Fruit fly (Drosophila melanogaster) whole organism: Measurements from ENCODE around the gene CG13110.

Experiments used
- CG8478 ChIP-seq: fragments of >200 bp; optimal IDR thresholded peaks from 2 replicates; lab custom pipeline; 2018; ENCODE audit warnings: inconsistent platforms
- Dll ChIP-seq: fragments of >200 bp; optimal IDR thresholded peaks from 2 replicates; lab custom pipeline; 2017
- EcR ChIP-seq, 2 experiments: fragments of >200 bp; optimal IDR thresholded peaks; 2 replicates each; lab custom pipeline; 2017; ENCODE audit warnings: missing biosample characterization in 2 of 2, missing genetic modification characterization in 2 of 2, missing genetic modification reagents in 2 of 2
- pan ChIP-seq: fragments of >200 bp; optimal IDR thresholded peaks from 2 replicates; lab custom pipeline; 2017
- psq ChIP-seq: fragments of >200 bp; optimal IDR thresholded peaks from 2 replicates; lab custom pipeline; 2017
- usp ChIP-seq: fragments of >200 bp; optimal IDR thresholded peaks from 2 replicates; lab custom pipeline; 2017; ENCODE audit warnings: missing biosample characterization, missing genetic modification characterization, mixed read lengths

DNA sequence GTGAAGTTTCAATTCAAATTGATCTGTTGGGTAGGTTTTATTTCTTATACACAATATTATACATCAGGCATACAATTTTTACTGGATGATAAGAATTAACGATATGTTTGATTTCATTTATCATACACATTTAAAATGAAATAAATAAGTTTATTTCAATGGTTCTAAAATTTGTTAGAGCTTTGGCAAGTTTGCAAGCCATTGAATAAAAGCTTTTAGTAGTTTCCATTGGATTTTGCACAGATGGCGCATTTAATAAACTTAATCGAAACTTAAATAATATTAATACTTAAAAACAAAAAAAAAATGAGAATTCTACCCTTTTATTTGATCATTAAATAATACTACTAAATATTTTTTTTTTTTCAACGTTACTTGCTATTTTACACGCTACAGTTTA is 8.3 kb upstream of the CG13110 start:
- TF ChIP-seq EcR (GFP tag; optimal IDR thresholded peaks at IDR 0.05; lab: Kevin White, UChicago), result no peak
- TF ChIP-seq CG8478, result no peak
- no peak for TF ChIP-seq usp
- no peak for TF ChIP-seq pan (lab: Kevin White, UChicago)
- TF ChIP-seq Dll (lab: Kevin White, UChicago), result no peak
- TF ChIP-seq psq, result no peak
